Fruit fly (Drosophila melanogaster) whole organism, prepupa: Measurements from ENCODE around the gene CG33995.

Source experiments
- CG10631 ChIP-seq: fragments of 200-800 bp; sonication (Bioruptor generic); optimal IDR thresholded peaks from 2 replicates; lab custom pipeline; 2016; ENCODE audit warnings: missing biosample characterization, missing genetic modification characterization
- CG11294 ChIP-seq: fragments of 200-800 bp; sonication (Bioruptor generic); IDR thresholded peaks from 2 replicates; pipeline ENCODE4 v1.3.6; 2022; ENCODE audit warnings: missing biosample characterization, missing genetic modification characterization
- CG11902 ChIP-seq: fragments of 200-800 bp; sonication (Bioruptor generic); optimal IDR thresholded peaks from 3 replicates; lab custom pipeline; 2016; ENCODE audit warnings: missing biosample characterization, missing genetic modification characterization
- CG3032 ChIP-seq: fragments of 200-800 bp; optimal IDR thresholded peaks from 2 replicates; lab custom pipeline; 2019; ENCODE audit warnings: missing biosample characterization, mild to moderate bottlenecking, missing genetic modification characterization, moderate library complexity
- CG31627 ChIP-seq: fragments of 200-800 bp; sonication (Bioruptor generic); optimal IDR thresholded peaks from 3 replicates; lab custom pipeline; 2016; ENCODE audit warnings: missing biosample characterization, missing genetic modification characterization
- CG34406 ChIP-seq: fragments of 200-800 bp; sonication (Bioruptor generic); optimal IDR thresholded peaks from 3 replicates; lab custom pipeline; 2016; ENCODE audit warnings: missing biosample characterization, missing genetic modification characterization
- CG3919 ChIP-seq: fragments of 200-800 bp; sonication (Bioruptor generic); optimal IDR thresholded peaks from 3 replicates; lab custom pipeline; 2016; ENCODE audit warnings: missing biosample characterization, missing genetic modification characterization
- CG6276 ChIP-seq: fragments of 200-800 bp; sonication (Bioruptor generic); optimal IDR thresholded peaks from 2 replicates; lab custom pipeline; 2017; ENCODE audit warnings: missing biosample characterization, mild to moderate bottlenecking, missing genetic modification characterization
- CG6792 ChIP-seq: fragments of 200-800 bp; sonication (Bioruptor generic); optimal IDR thresholded peaks from 3 replicates; lab custom pipeline; 2016; ENCODE audit warnings: missing biosample characterization, missing genetic modification characterization
- CG6808 ChIP-seq: fragments of 200-800 bp; sonication (Bioruptor generic); optimal IDR thresholded peaks from 3 replicates; lab custom pipeline; 2017; ENCODE audit warnings: missing biosample characterization, missing genetic modification characterization, mild to moderate bottlenecking, moderate library complexity, missing genetic modification reagents
- CG6854 ChIP-seq: fragments of 200-800 bp; sonication (Bioruptor generic); optimal IDR thresholded peaks from 2 replicates; lab custom pipeline; 2017; ENCODE audit warnings: missing biosample characterization, mild to moderate bottlenecking, missing genetic modification characterization
- CG7368 ChIP-seq: fragments of 200-800 bp; sonication (Bioruptor generic); optimal IDR thresholded peaks from 3 replicates; lab custom pipeline; 2016; ENCODE audit warnings: missing biosample characterization, missing genetic modification characterization
- CG8119 ChIP-seq: fragments of 200-800 bp; sonication (Bioruptor generic); IDR thresholded peaks from 3 replicates; pipeline ENCODE4 v1.3.6; 2022; ENCODE audit warnings: missing biosample characterization, missing genetic modification characterization
- CG8632 ChIP-seq: fragments of 200-800 bp; sonication (Bioruptor generic); optimal IDR thresholded peaks from 3 replicates; lab custom pipeline; 2016; ENCODE audit warnings: missing biosample characterization, missing genetic modification characterization
- CG9139 ChIP-seq: fragments of 200-800 bp; sonication (Bioruptor generic); optimal IDR thresholded peaks from 3 replicates; lab custom pipeline; 2017; ENCODE audit warnings: missing biosample characterization, mild to moderate bottlenecking, missing genetic modification characterization
- Eip75B ChIP-seq: fragments of 200-800 bp; sonication (Bioruptor generic); optimal IDR thresholded peaks from 3 replicates; lab custom pipeline; 2016; ENCODE audit warnings: missing biosample characterization, missing genetic modification characterization
- Eip93F ChIP-seq: fragments of 200-800 bp; sonication (Bioruptor generic); optimal IDR thresholded peaks from 2 replicates; lab custom pipeline; 2016; ENCODE audit warnings: missing biosample characterization, mild to moderate bottlenecking, missing genetic modification characterization
- Ets96B ChIP-seq: fragments of 200-800 bp; optimal IDR thresholded peaks from 2 replicates; lab custom pipeline; 2019; ENCODE audit warnings: missing biosample characterization, mild to moderate bottlenecking, missing genetic modification characterization, moderate library complexity
- Gug ChIP-seq: fragments of 200-800 bp; sonication (Bioruptor generic); IDR thresholded peaks from 2 replicates; pipeline ENCODE4 v1.3.6; 2022; ENCODE audit warnings: missing biosample characterization, missing genetic modification characterization
- Hr38 ChIP-seq: sonication (Bioruptor generic); optimal IDR thresholded peaks from 2 replicates; lab custom pipeline; 2016; ENCODE audit warnings: missing biosample characterization, missing genetic modification characterization
- Hr39 ChIP-seq: fragments of 200-800 bp; sonication (Bioruptor generic); optimal IDR thresholded peaks from 2 replicates; lab custom pipeline; 2016; ENCODE audit warnings: missing biosample characterization, missing genetic modification characterization
- Hr4 ChIP-seq: fragments of 200-800 bp; sonication (Bioruptor generic); optimal IDR thresholded peaks from 3 replicates; lab custom pipeline; 2016; ENCODE audit warnings: missing biosample characterization, missing genetic modification characterization
- Lpt ChIP-seq: fragments of 200-800 bp; sonication (Bioruptor generic); optimal IDR thresholded peaks from 3 replicates; lab custom pipeline; 2016; ENCODE audit warnings: missing biosample characterization, missing genetic modification characterization
- Sox102F ChIP-seq: fragments of 200-800 bp; sonication (Bioruptor generic); optimal IDR thresholded peaks from 2 replicates; lab custom pipeline; 2016; ENCODE audit warnings: missing biosample characterization, mild to moderate bottlenecking, missing genetic modification characterization
- Sox14 ChIP-seq: fragments of 200-800 bp; sonication (Bioruptor generic); optimal IDR thresholded peaks from 3 replicates; lab custom pipeline; 2016; ENCODE audit warnings: missing biosample characterization, missing genetic modification characterization
- Sox15 ChIP-seq: fragments of 200-800 bp; sonication (Bioruptor generic); optimal IDR thresholded peaks from 3 replicates; lab custom pipeline; 2016; ENCODE audit warnings: missing biosample characterization, missing genetic modification characterization
- acj6 ChIP-seq: fragments of 200-800 bp; sonication (Bioruptor generic); optimal IDR thresholded peaks from 3 replicates; lab custom pipeline; 2016; ENCODE audit warnings: missing biosample characterization, missing genetic modification characterization
- cyc ChIP-seq: fragments of 200-800 bp; sonication (Bioruptor generic); optimal IDR thresholded peaks from 3 replicates; lab custom pipeline; 2016; ENCODE audit warnings: missing biosample characterization, missing genetic modification characterization
- dac ChIP-seq: fragments of 200-800 bp; sonication (Bioruptor generic); optimal IDR thresholded peaks from 2 replicates; lab custom pipeline; 2017; ENCODE audit warnings: missing biosample characterization, mild to moderate bottlenecking, missing genetic modification characterization
- dsx ChIP-seq: fragments of 200-800 bp; optimal IDR thresholded peaks from 3 replicates; lab custom pipeline; 2019; ENCODE audit warnings: missing biosample characterization, mild to moderate bottlenecking, missing genetic modification characterization, moderate library complexity; ENCODE audit not compliant: poor library complexity, severe bottlenecking
- esn ChIP-seq: fragments of 200-800 bp; sonication (Bioruptor generic); optimal IDR thresholded peaks from 2 replicates; lab custom pipeline; 2016; ENCODE audit warnings: missing biosample characterization, mild to moderate bottlenecking, missing genetic modification characterization, moderate library complexity
- fd59A ChIP-seq: fragments of 200-800 bp; sonication (Bioruptor generic); optimal IDR thresholded peaks from 2 replicates; lab custom pipeline; 2017; ENCODE audit warnings: missing biosample characterization, mild to moderate bottlenecking, missing genetic modification characterization, missing genetic modification reagents
- fd85E ChIP-seq: fragments of 200-800 bp; sonication (Bioruptor generic); optimal IDR thresholded peaks from 3 replicates; lab custom pipeline; 2016; ENCODE audit warnings: missing biosample characterization, missing genetic modification characterization
- net ChIP-seq: fragments of 200-800 bp; sonication (Bioruptor generic); optimal IDR thresholded peaks from 3 replicates; lab custom pipeline; 2016; ENCODE audit warnings: missing biosample characterization, missing genetic modification characterization
- ss ChIP-seq, 2 experiments: fragments of 200-800 bp; sonication (Bioruptor generic); optimal IDR thresholded peaks; 2 replicates in 1 of 2; 3 replicates in 1 of 2; lab custom pipeline; 2017 to 2018; ENCODE audit warnings: mild to moderate bottlenecking in 2 of 2, missing biosample characterization in 2 of 2, missing genetic modification characterization in 2 of 2, moderate library complexity in 1 of 2
- svp ChIP-seq: fragments of 200-800 bp; sonication (Bioruptor generic); peaks from one replicate; lab custom pipeline; 2016; ENCODE audit warnings: missing biosample characterization, missing genetic modification characterization
- topi ChIP-seq: fragments of 200-800 bp; sonication (Bioruptor generic); optimal IDR thresholded peaks from 3 replicates; lab custom pipeline; 2016; ENCODE audit warnings: missing biosample characterization, missing genetic modification characterization

CG33995 gene

dm6 chr2L:5029809-5030108, 13.3 kb upstream of the CG33995 start:
- TF ChIP-seq CG3919 (GFP tag; lab: Kevin White, UChicago) (no peak), net (no peak), Eip93F (GFP tag; lab: Kevin White, UChicago) (no peak), fd85E (GFP tag; lab: Kevin White, UChicago) (no peak), Hr39 (GFP tag; lab: Kevin White, UChicago) (no peak), Sox14 (GFP tag; lab: Kevin White, UChicago) (no peak), ss (GFP tag; optimal IDR thresholded peaks at IDR 0.05; lab: Kevin White, UChicago) (no peak), CG6808 (GFP tag; lab: Kevin White, UChicago) (no peak), topi (GFP tag; lab: Kevin White, UChicago) (no peak), svp (no peak), CG11294 (GFP tag; lab: Robert Waterston, UW) (no peak), CG8119 (GFP tag; lab: Robert Waterston, UW) (no peak), CG8632 (GFP tag; lab: Kevin White, UChicago) (no peak), CG6854 (no peak), Hr4 (GFP tag; lab: Kevin White, UChicago) (no peak), CG31627 (no peak), CG6792 (GFP tag; lab: Kevin White, UChicago) (no peak), CG6276 (no peak)

- TF ChIP-seq topi (GFP tag; lab: Kevin White, UChicago) (no peak), svp (peak; percentile 99), CG9139 (no peak), CG6792 (GFP tag; lab: Kevin White, UChicago) (no peak), CG11902 (GFP tag; lab: Kevin White, UChicago) (no peak), dsx (no peak), CG11294 (GFP tag; lab: Robert Waterston, UW) (no peak), ss (GFP tag; optimal IDR thresholded peaks at IDR 0.05; lab: Kevin White, UChicago) (no peak)
Observed at dm6 chr2L:5030535-5030934, 12.5 kb upstream of the CG33995 start.

- TF ChIP-seq Sox15 (GFP tag; lab: Kevin White, UChicago) = no peak
- no peak for TF ChIP-seq CG7368 (GFP tag; lab: Kevin White, UChicago)
- TF ChIP-seq Gug (GFP tag; lab: Robert Waterston, UW) = no peak
- TF ChIP-seq CG3032 (tag; lab: Kevin White, UChicago) = no peak
- TF ChIP-seq cyc (GFP tag; lab: Kevin White, UChicago) = no peak
- no peak for TF ChIP-seq svp
- no peak for TF ChIP-seq topi (GFP tag; lab: Kevin White, UChicago)
Observed at dm6 chr2L:5031399-5031798, 11.7 kb upstream of the CG33995 start.

- TF ChIP-seq Lpt (GFP tag; lab: Kevin White, UChicago) (no peak), svp (no peak), Hr38 (GFP tag; lab: Kevin White, UChicago) (no peak), ss (GFP tag; optimal IDR thresholded peaks at IDR 0.05; lab: Kevin White, UChicago) (no peak), Eip75B (no peak), Sox102F (no peak), Hr4 (GFP tag; lab: Kevin White, UChicago) (no peak), dsx (no peak), CG10631 (GFP tag; lab: Kevin White, UChicago) (no peak), CG34406 (GFP tag; lab: Kevin White, UChicago) (no peak), CG11902 (GFP tag; lab: Kevin White, UChicago) (no peak), Ets96B (no peak), fd59A (GFP tag; lab: Kevin White, UChicago) (no peak), acj6 (GFP tag; lab: Kevin White, UChicago) (no peak), dac (GFP tag; lab: Kevin White, UChicago) (no peak), esn (GFP tag; lab: Kevin White, UChicago) (no peak), cyc (GFP tag; lab: Kevin White, UChicago) (no peak), CG3919 (GFP tag; lab: Kevin White, UChicago) (no peak), CG6276 (no peak)
Observed at dm6 chr2L:5031886-5032285, 11.2 kb upstream of the CG33995 start.
